Fruit fly (Drosophila melanogaster): ENCODE results near the gene salm.

DNA sequence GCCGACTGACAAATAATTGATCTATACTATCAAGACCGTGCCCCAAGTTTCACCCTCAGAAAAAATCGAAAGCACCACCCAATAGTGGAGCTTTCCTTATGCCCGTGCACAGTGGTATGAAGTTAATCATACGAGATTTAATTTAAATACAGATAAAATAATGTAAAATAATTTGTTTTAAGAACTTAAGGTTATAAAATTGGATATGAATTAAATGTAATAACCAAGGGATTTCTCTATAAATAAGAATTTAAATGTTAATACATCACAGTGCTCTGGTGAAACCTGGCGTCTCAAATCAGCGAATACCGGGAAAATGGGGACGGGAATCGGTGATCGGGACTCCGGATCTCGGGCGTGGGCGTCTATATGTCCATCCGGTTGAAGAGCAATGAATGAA is 42.3 kb downstream of the salm start:
- no peak for TF ChIP-seq CG10631 (GFP tag; optimal IDR thresholded peaks at IDR 0.05)
- TF ChIP-seq Hr39 (GFP tag; optimal IDR thresholded peaks at IDR 0.05) = no peak
- TF ChIP-seq Eip93F (GFP tag; optimal IDR thresholded peaks at IDR 0.05) = no peak
- TF ChIP-seq Hr38 (GFP tag; optimal IDR thresholded peaks at IDR 0.05) = no peak
- no peak for TF ChIP-seq spab (GFP tag; optimal IDR thresholded peaks at IDR 0.05)
- no peak for TF ChIP-seq Eip78C (GFP tag)
- TF ChIP-seq Sox14 (GFP tag; optimal IDR thresholded peaks at IDR 0.05) = no peak
